Worm (Caenorhabditis elegans) whole organism, midembryonic: ENCODE results near the gene unc-86.

Experiments
- T22C8.4 ChIP-seq: fragments of 200-800 bp; sonication (Bioruptor generic); IDR thresholded peaks from 2 replicates; pipeline ENCODE4 v1.3.6; 2022; ENCODE audit warnings: missing genetic modification characterization, missing compliant biosample characterization
- cog-1 ChIP-seq: sonication (generic microtip); optimal IDR thresholded peaks from 2 replicates; lab custom pipeline; 2016; ENCODE audit warnings: missing genetic modification characterization, missing compliant biosample characterization
- flt-1 ChIP-seq: fragments of 200-800 bp; sonication (Bioruptor generic); IDR thresholded peaks from 2 replicates; pipeline ENCODE4 v1.3.6; 2022; ENCODE audit warnings: missing genetic modification characterization, missing compliant biosample characterization
- klf-2 ChIP-seq: fragments of 200-800 bp; sonication (Bioruptor generic); conservative IDR thresholded peaks from 2 replicates; pipeline ENCODE4 v1.3.6; 2022; ENCODE audit warnings: missing genetic modification reagents, missing genetic modification characterization, missing compliant biosample characterization
- med-1 ChIP-seq: sonication (generic microtip); optimal IDR thresholded peaks from 2 replicates; lab custom pipeline; 2017; ENCODE audit warnings: missing genetic modification characterization, mild to moderate bottlenecking, missing compliant biosample characterization, antibody characterized with exemption, missing genetic modification reagents; ENCODE audit not compliant: insufficient read depth
- ref-1 ChIP-seq: fragments of 200-800 bp; sonication (Bioruptor generic); conservative IDR thresholded peaks from 2 replicates; pipeline ENCODE4 v1.3.6; 2022; ENCODE audit warnings: missing genetic modification reagents, missing genetic modification characterization, missing compliant biosample characterization
- tab-1 ChIP-seq: fragments of 200-800 bp; sonication (Bioruptor generic); IDR thresholded peaks from 2 replicates; pipeline ENCODE4 v1.3.6; 2022; ENCODE audit warnings: missing genetic modification characterization, missing compliant biosample characterization
- ztf-23 ChIP-seq: fragments of 200-800 bp; sonication (Bioruptor generic); IDR thresholded peaks from 2 replicates; pipeline ENCODE4 v1.3.6; 2022; ENCODE audit warnings: missing genetic modification reagents, missing genetic modification characterization, missing compliant biosample characterization
- ztf-29 ChIP-seq: fragments of 200-800 bp; sonication (Bioruptor generic); IDR thresholded peaks from 2 replicates; pipeline ENCODE4 v1.3.6; 2022; ENCODE audit warnings: missing genetic modification reagents, missing genetic modification characterization, missing compliant biosample characterization

Gene unc-86

ce11 chrIII:8216224-8216623 lies at the start of gene unc-86:
Gene unc-86 (minus strand): TSS chrIII:8216336.
- TF ChIP-seq klf-2: no peak
- TF ChIP-seq ztf-29 (GFP tag; lab: Robert Waterston, UW): no peak
- no peak for TF ChIP-seq T22C8.4 (GFP tag; lab: Robert Waterston, UW)
- no peak for TF ChIP-seq cog-1
- no peak for TF ChIP-seq flt-1 (GFP tag; lab: Robert Waterston, UW)
- TF ChIP-seq tab-1 (GFP tag; lab: Robert Waterston, UW): no peak
- TF ChIP-seq ref-1 (GFP tag; lab: Robert Waterston, UW): no peak
- no peak for TF ChIP-seq med-1 (GFP tag; lab: Kevin White, UChicago)
- no peak for TF ChIP-seq ztf-23

- no peak for TF ChIP-seq ztf-23
- 0 out of 2 replicates have a peak, but pooled peaks have one; percentile 23 for TF ChIP-seq flt-1 (GFP tag; lab: Robert Waterston, UW)
- TF ChIP-seq klf-2: no peak
- no peak for TF ChIP-seq ref-1 (GFP tag; lab: Robert Waterston, UW)
- TF ChIP-seq cog-1: no peak
These were observed 49.6 kb upstream of the unc-86 start, which contains the start of gene mrps-9 for ce11 chrIII:8265753-8266152. Gene mrps-9 (plus strand): TSS chrIII:8266062.

- TF ChIP-seq ztf-29 (GFP tag; lab: Robert Waterston, UW): no peak
- no peak for TF ChIP-seq T22C8.4 (GFP tag; lab: Robert Waterston, UW)
- TF ChIP-seq flt-1 (GFP tag; lab: Robert Waterston, UW): no peak
- no peak for TF ChIP-seq med-1 (GFP tag; lab: Kevin White, UChicago)
- TF ChIP-seq ztf-23: no peak
- no peak for TF ChIP-seq klf-2
- no peak for TF ChIP-seq tab-1 (GFP tag; lab: Robert Waterston, UW)
- TF ChIP-seq cog-1: no peak
- TF ChIP-seq ref-1 (GFP tag; lab: Robert Waterston, UW): no peak
These were observed 47.2 kb upstream of the unc-86 start, which contains the start of gene col-91 for ce11 chrIII:8263377-8263776. Gene col-91 (minus strand): TSS chrIII:8263664.

ce11 chrIII:8262599-8262998 lies 46.5 kb upstream of the unc-86 start:
- no peak for TF ChIP-seq flt-1 (GFP tag; lab: Robert Waterston, UW)
- no peak for TF ChIP-seq med-1 (GFP tag; lab: Kevin White, UChicago)

- no peak for TF ChIP-seq flt-1 (GFP tag; lab: Robert Waterston, UW)
- TF ChIP-seq T22C8.4 (GFP tag; lab: Robert Waterston, UW): no peak
- TF ChIP-seq klf-2: no peak
- no peak for TF ChIP-seq ztf-29 (GFP tag; lab: Robert Waterston, UW)
- no peak for TF ChIP-seq ref-1 (GFP tag; lab: Robert Waterston, UW)
- no peak for TF ChIP-seq tab-1 (GFP tag; lab: Robert Waterston, UW)
These were observed 41.9 kb upstream of the unc-86 start, which contains the start of gene ncr-2 for ce11 chrIII:8258045-8258444. Gene ncr-2 (plus strand): TSS chrIII:8258345.

- TF ChIP-seq klf-2 (no peak), ref-1 (GFP tag; lab: Robert Waterston, UW) (no peak), cog-1 (no peak), T22C8.4 (GFP tag; lab: Robert Waterston, UW) (no peak), tab-1 (GFP tag; lab: Robert Waterston, UW) (no peak), flt-1 (GFP tag; lab: Robert Waterston, UW) (no peak), ztf-29 (GFP tag; lab: Robert Waterston, UW) (no peak)
These were observed 38.8 kb upstream of the unc-86 start, which contains the start of gene F09G8.5 for ce11 chrIII:8254938-8255337. Gene F09G8.5 (plus strand): TSS chrIII:8254975.

ce11 chrIII:8250007-8250683 lies 34.0 kb upstream of the unc-86 start, which contains the start of gene knl-1:
Gene knl-1 (plus strand): TSS chrIII:8250632.
- TF ChIP-seq flt-1 (GFP tag; lab: Robert Waterston, UW) (0 out of 2 replicates have a peak, but pooled peaks have one; percentile 33), ztf-23 (peak; percentile 73), med-1 (GFP tag; lab: Kevin White, UChicago) (no peak), klf-2 (no peak), T22C8.4 (GFP tag; lab: Robert Waterston, UW) (no peak), tab-1 (GFP tag; lab: Robert Waterston, UW) (no peak), cog-1 (no peak), ztf-29 (GFP tag; lab: Robert Waterston, UW) (no peak), ref-1 (GFP tag; lab: Robert Waterston, UW) (no peak)

- TF ChIP-seq cog-1 (no peak), ztf-29 (GFP tag; lab: Robert Waterston, UW) (no peak), klf-2 (no peak), T22C8.4 (GFP tag; lab: Robert Waterston, UW) (no peak), ztf-23 (no peak), tab-1 (GFP tag; lab: Robert Waterston, UW) (no peak), flt-1 (GFP tag; lab: Robert Waterston, UW) (no peak), ref-1 (GFP tag; lab: Robert Waterston, UW) (no peak), med-1 (GFP tag; lab: Kevin White, UChicago) (no peak)
These were observed 33.2 kb upstream of the unc-86 start, which contains the start of the genes C02F5.10 and C02F5.2 for ce11 chrIII:8249381-8249780. Gene C02F5.10 (minus strand): TSS chrIII:8249481. Gene C02F5.2 (plus strand): TSS chrIII:8249619.

ce11 chrIII:8247051-8247450 lies 30.9 kb upstream of the unc-86 start, which contains the start of gene C02F5.13:
Gene C02F5.13 (plus strand): TSS chrIII:8247351.
- TF ChIP-seq ztf-23: no peak
- TF ChIP-seq T22C8.4 (GFP tag; lab: Robert Waterston, UW): no peak
- no peak for TF ChIP-seq ztf-29 (GFP tag; lab: Robert Waterston, UW)
- TF ChIP-seq med-1 (GFP tag; lab: Kevin White, UChicago): no peak
- TF ChIP-seq tab-1 (GFP tag; lab: Robert Waterston, UW): no peak
- no peak for TF ChIP-seq flt-1 (GFP tag; lab: Robert Waterston, UW)
- no peak for TF ChIP-seq ref-1 (GFP tag; lab: Robert Waterston, UW)
- TF ChIP-seq cog-1: no peak
- TF ChIP-seq klf-2: no peak
